Fruit fly (Drosophila melanogaster) whole organism, embryonic: ENCODE results near the gene Vdup1.

Experiments
- B-H2 ChIP-seq: fragments of 200-800 bp; sonication (Bioruptor generic); optimal IDR thresholded peaks from 2 replicates; lab custom pipeline; 2018; ENCODE audit warnings: missing biosample characterization, mild to moderate bottlenecking, missing genetic modification characterization
- CG11560 ChIP-seq: fragments of 200-800 bp; sonication (Bioruptor generic); IDR thresholded peaks from 3 replicates; pipeline ENCODE4 v1.3.6; 2022; ENCODE audit warnings: missing biosample characterization, missing genetic modification characterization
- CG12769 ChIP-seq: fragments of 200-800 bp; sonication (Bioruptor generic); optimal IDR thresholded peaks from 2 replicates; lab custom pipeline; 2019; ENCODE audit warnings: missing biosample characterization, mild to moderate bottlenecking, missing genetic modification characterization, moderate library complexity
- CG14441 ChIP-seq: fragments of 200-800 bp; sonication (Bioruptor generic); IDR thresholded peaks from 2 replicates; pipeline ENCODE4 v1.3.6; 2022; ENCODE audit warnings: missing biosample characterization, missing genetic modification characterization
- CG15479 ChIP-seq: fragments of 200-800 bp; sonication (Bioruptor generic); optimal IDR thresholded peaks from 3 replicates; lab custom pipeline; 2019; ENCODE audit warnings: missing biosample characterization, mild to moderate bottlenecking, missing genetic modification characterization, moderate library complexity
- CG1603 ChIP-seq: fragments of 200-800 bp; sonication (Bioruptor generic); optimal IDR thresholded peaks from 2 replicates; lab custom pipeline; 2019; ENCODE audit warnings: missing biosample characterization, mild to moderate bottlenecking, missing genetic modification characterization, moderate library complexity
- CG17385 ChIP-seq: fragments of 200-800 bp; sonication (Bioruptor generic); optimal IDR thresholded peaks from 3 replicates; lab custom pipeline; 2018; ENCODE audit warnings: missing biosample characterization, mild to moderate bottlenecking, missing genetic modification characterization
- CG17568 ChIP-seq: fragments of 200-800 bp; sonication (Bioruptor generic); optimal IDR thresholded peaks from 2 replicates; lab custom pipeline; 2018; ENCODE audit warnings: missing biosample characterization, mild to moderate bottlenecking, missing genetic modification characterization, moderate library complexity
- CG18599 ChIP-seq: fragments of 200-800 bp; sonication (Bioruptor generic); optimal IDR thresholded peaks from 3 replicates; lab custom pipeline; 2017; ENCODE audit warnings: missing biosample characterization, missing genetic modification characterization, mild to moderate bottlenecking, moderate library complexity, missing genetic modification reagents
- CG2678 ChIP-seq: fragments of 200-800 bp; sonication (Bioruptor generic); optimal IDR thresholded peaks from 3 replicates; lab custom pipeline; 2019; ENCODE audit warnings: missing biosample characterization, mild to moderate bottlenecking, missing genetic modification characterization, moderate library complexity
- CG3065 ChIP-seq: fragments of 200-800 bp; sonication (Bioruptor generic); optimal IDR thresholded peaks from 2 replicates; lab custom pipeline; 2016; ENCODE audit warnings: missing biosample characterization, missing genetic modification characterization
- CG34376 ChIP-seq: fragments of 200-800 bp; sonication (Bioruptor generic); optimal IDR thresholded peaks from 2 replicates; lab custom pipeline; 2018; ENCODE audit warnings: missing biosample characterization, mild to moderate bottlenecking, missing genetic modification characterization
- CG4404 ChIP-seq: fragments of 200-800 bp; sonication (Bioruptor generic); IDR thresholded peaks from 2 replicates; pipeline ENCODE4 v1.3.6; 2022; ENCODE audit warnings: missing biosample characterization, missing genetic modification characterization
- CG7357 ChIP-seq: fragments of 200-800 bp; sonication (Bioruptor generic); IDR thresholded peaks from 3 replicates; pipeline ENCODE4 v1.3.6; 2022; ENCODE audit warnings: missing biosample characterization, missing genetic modification characterization
- CG7745 ChIP-seq: fragments of 200-800 bp; sonication (Bioruptor generic); optimal IDR thresholded peaks from 2 replicates; lab custom pipeline; 2018; ENCODE audit warnings: missing biosample characterization, mild to moderate bottlenecking, missing genetic modification characterization, moderate library complexity
- CG7987 ChIP-seq: fragments of 200-800 bp; sonication (Bioruptor generic); optimal IDR thresholded peaks from 2 replicates; lab custom pipeline; 2018; ENCODE audit warnings: missing biosample characterization, mild to moderate bottlenecking, missing genetic modification characterization, moderate library complexity
- CG8290 ChIP-seq, 3 experiments: fragments of 200-800 bp; sonication (Bioruptor generic); optimal IDR thresholded peaks; 2 replicates each; lab custom pipeline; 2016 to 2019; ENCODE audit warnings: missing biosample characterization in 3 of 3, missing genetic modification characterization in 3 of 3, mild to moderate bottlenecking in 2 of 3, moderate library complexity in 1 of 3
- E2f1 ChIP-seq: fragments of 200-800 bp; sonication (Bioruptor generic); IDR thresholded peaks from 2 replicates; pipeline ENCODE4 v1.3.6; 2022; ENCODE audit warnings: missing biosample characterization, missing genetic modification characterization
- GATAe ChIP-seq: fragments of 200-800 bp; sonication (Bioruptor generic); conservative IDR thresholded peaks from 2 replicates; pipeline ENCODE4 v1.3.6; 2022; ENCODE audit warnings: missing biosample characterization, missing genetic modification characterization
- Hmr ChIP-seq: fragments of 200-800 bp; sonication (Bioruptor generic); optimal IDR thresholded peaks from 3 replicates; lab custom pipeline; 2017; ENCODE audit warnings: mild to moderate bottlenecking, missing biosample characterization, missing genetic modification reagents, missing genetic modification characterization
- Med ChIP-seq: fragments of 200-800 bp; sonication (Bioruptor generic); peaks from one replicate; lab custom pipeline; 2016; ENCODE audit warnings: missing biosample characterization, missing genetic modification characterization, mild to moderate bottlenecking, inconsistent platforms, moderate library complexity
- NfI ChIP-seq: fragments of 200-800 bp; sonication (Bioruptor generic); optimal IDR thresholded peaks from 3 replicates; lab custom pipeline; 2018; ENCODE audit warnings: missing biosample characterization, mild to moderate bottlenecking, missing genetic modification characterization, moderate library complexity
- Oaz ChIP-seq: fragments of 200-800 bp; sonication (Bioruptor generic); IDR thresholded peaks from 2 replicates; pipeline ENCODE4 v1.3.6; 2022; ENCODE audit warnings: missing biosample characterization, missing genetic modification characterization
- Pdp1 ChIP-seq, 2 experiments: fragments of 200-800 bp; sonication (Bioruptor generic); optimal IDR thresholded peaks; 3 replicates each; lab custom pipeline; 2016; ENCODE audit warnings: missing biosample characterization in 2 of 2, missing genetic modification characterization in 2 of 2, mild to moderate bottlenecking in 1 of 2, moderate library complexity in 1 of 2
- Ptx1 ChIP-seq: fragments of 200-800 bp; sonication (Bioruptor generic); IDR thresholded peaks from 2 replicates; pipeline ENCODE4 v1.3.6; 2022; ENCODE audit warnings: missing biosample characterization, missing genetic modification characterization
- Side ChIP-seq: fragments of 200-800 bp; sonication (Bioruptor generic); optimal IDR thresholded peaks from 2 replicates; lab custom pipeline; 2016; ENCODE audit warnings: missing biosample characterization, missing genetic modification characterization
- aop ChIP-seq: fragments of 200-800 bp; sonication (Bioruptor generic); IDR thresholded peaks from 2 replicates; pipeline ENCODE4 v1.3.6; 2022; ENCODE audit warnings: missing biosample characterization, missing genetic modification characterization
- ara ChIP-seq: fragments of 200-800 bp; sonication (Bioruptor generic); IDR thresholded peaks from 2 replicates; pipeline ENCODE4 v1.3.6; 2022; ENCODE audit warnings: missing biosample characterization, missing genetic modification characterization
- cas ChIP-seq: fragments of 200-800 bp; sonication (Bioruptor generic); IDR thresholded peaks from 2 replicates; pipeline ENCODE4 v1.3.6; 2022; ENCODE audit warnings: missing biosample characterization, missing genetic modification characterization
- caup ChIP-seq: fragments of 200-800 bp; sonication (Bioruptor generic); optimal IDR thresholded peaks from 3 replicates; lab custom pipeline; 2017; ENCODE audit warnings: missing biosample characterization, mild to moderate bottlenecking, missing genetic modification characterization, moderate library complexity; ENCODE audit not compliant: severe bottlenecking
- chif ChIP-seq, 2 experiments: fragments of 200-800 bp; sonication (Bioruptor generic); optimal IDR thresholded peaks; 3 replicates each; lab custom pipeline; 2016; ENCODE audit warnings: missing biosample characterization in 2 of 2, missing genetic modification characterization in 2 of 2
- corto ChIP-seq: fragments of 200-800 bp; sonication (Bioruptor generic); optimal IDR thresholded peaks from 2 replicates; lab custom pipeline; 2016; ENCODE audit warnings: missing biosample characterization, mild to moderate bottlenecking, missing genetic modification characterization, moderate library complexity
- hbn ChIP-seq: fragments of 200-800 bp; sonication (Bioruptor generic); IDR thresholded peaks from 2 replicates; pipeline ENCODE4 v1.3.6; 2022; ENCODE audit warnings: missing biosample characterization, missing genetic modification characterization; ENCODE audit not compliant: partially characterized antibody
- inv ChIP-seq: fragments of 200-800 bp; sonication (Bioruptor generic); IDR thresholded peaks from 2 replicates; pipeline ENCODE4 v1.3.6; 2022; ENCODE audit warnings: missing biosample characterization, missing genetic modification characterization; ENCODE audit not compliant: partially characterized antibody
- lab ChIP-seq: fragments of 200-800 bp; sonication (Bioruptor generic); optimal IDR thresholded peaks from 3 replicates; lab custom pipeline; 2017; ENCODE audit warnings: missing biosample characterization, missing genetic modification characterization, mild to moderate bottlenecking, moderate library complexity, missing genetic modification reagents
- nau ChIP-seq: fragments of 200-800 bp; sonication (Bioruptor generic); optimal IDR thresholded peaks from 3 replicates; lab custom pipeline; 2017; ENCODE audit warnings: missing biosample characterization, mild to moderate bottlenecking, missing genetic modification characterization, missing genetic modification reagents
- p53 ChIP-seq: fragments of 200-800 bp; sonication (Bioruptor generic); optimal IDR thresholded peaks from 2 replicates; lab custom pipeline; 2016; ENCODE audit warnings: missing biosample characterization, missing genetic modification characterization
- peb ChIP-seq: fragments of 200-800 bp; sonication (Bioruptor generic); IDR thresholded peaks from 2 replicates; pipeline ENCODE4 v1.3.6; 2022; ENCODE audit warnings: missing biosample characterization, missing genetic modification characterization
- sd ChIP-seq: fragments of 200-800 bp; sonication (Bioruptor generic); optimal IDR thresholded peaks from 3 replicates; lab custom pipeline; 2018; ENCODE audit warnings: missing biosample characterization, mild to moderate bottlenecking, missing genetic modification characterization, moderate library complexity
- so ChIP-seq: fragments of 200-800 bp; sonication (Bioruptor generic); IDR thresholded peaks from 3 replicates; pipeline ENCODE4 v1.3.6; 2022; ENCODE audit warnings: missing biosample characterization, missing genetic modification characterization
- sug ChIP-seq: fragments of 200-800 bp; optimal IDR thresholded peaks from 2 replicates; lab custom pipeline; 2019; ENCODE audit warnings: missing biosample characterization, mild to moderate bottlenecking, missing genetic modification characterization, moderate library complexity
- zfh1 ChIP-seq: fragments of 200-800 bp; sonication (Bioruptor generic); IDR thresholded peaks from 3 replicates; pipeline ENCODE4 v1.3.6; 2022; ENCODE audit warnings: missing biosample characterization, missing genetic modification characterization

Vdup1 gene

DNA sequence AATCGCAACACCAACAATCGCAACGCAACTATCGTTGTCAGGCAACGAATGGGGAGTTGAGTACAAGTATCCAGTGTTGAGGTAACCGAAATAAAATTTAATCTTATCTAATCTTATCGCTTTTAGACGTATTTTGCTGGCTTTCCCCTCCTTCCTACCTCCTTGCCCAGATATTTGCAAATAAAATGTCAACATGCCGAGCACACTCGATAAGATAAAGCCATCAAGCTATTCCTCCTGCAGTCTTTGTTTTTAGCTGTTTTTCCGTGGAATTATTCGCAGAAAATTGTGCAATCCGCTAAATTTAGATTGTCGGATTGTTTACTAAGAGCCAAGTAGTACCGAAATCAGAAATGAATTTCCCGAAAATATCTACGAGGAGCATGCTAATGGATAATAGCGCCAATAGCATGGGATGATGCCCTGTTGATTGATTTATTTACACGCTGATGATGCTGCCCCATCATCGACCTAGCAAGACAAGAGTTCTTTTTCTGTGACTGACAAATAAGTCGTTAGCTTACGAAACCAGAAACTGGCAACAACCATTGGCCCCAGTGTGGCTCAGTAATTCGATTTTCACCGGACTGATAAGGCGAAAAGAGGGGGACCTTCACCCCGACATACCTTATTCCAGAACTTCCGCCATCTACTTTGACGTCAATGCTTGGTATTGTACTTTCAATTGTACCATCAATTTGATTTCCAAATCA lies 22.0 kb downstream of the Vdup1 start (continued):
- TF ChIP-seq NfI (no peak), B-H2 (GFP tag; lab: Kevin White, UChicago) (peak; percentile 12), CG7357 (no peak), CG17385 (GFP tag; lab: Kevin White, UChicago) (peak; percentile 8), chif (GFP tag; optimal IDR thresholded peaks at IDR 0.05; lab: Kevin White, UChicago) (no peak), CG4404 (GFP tag; lab: Robert Waterston, UW) (no peak), p53 (GFP tag; lab: Kevin White, UChicago) (no peak), CG15479 (GFP tag; lab: Kevin White, UChicago) (peak; percentile 10), inv (GFP tag; lab: Robert Waterston, UW) (no peak), so (GFP tag; lab: Robert Waterston, UW) (0 out of 3 replicates have a peak, but pooled peaks have one; percentile 16), CG11560 (no peak), CG12769 (tag; lab: Kevin White, UChicago) (peak; percentile 12), zfh1 (0 out of 3 replicates have a peak, but pooled peaks have one; percentile 6), E2f1 (GFP tag; lab: Robert Waterston, UW) (0 out of 2 replicates have a peak, but pooled peaks have one; percentile 9), GATAe (GFP tag; lab: Robert Waterston, UW) (peak; percentile 100), Oaz (GFP tag; lab: Robert Waterston, UW) (no peak), Pdp1 (GFP tag; optimal IDR thresholded peaks at IDR 0.05; lab: Kevin White, UChicago) (peak in 1 of 2 experiments; percentile 77), CG7745 (tag; lab: Kevin White, UChicago) (no peak), CG1603 (tag; lab: Kevin White, UChicago) (no peak), CG17568 (peak; percentile 1), CG8290 (GFP tag; optimal IDR thresholded peaks at IDR 0.05; lab: Kevin White, UChicago) (no peak), CG8290 (tag; optimal IDR thresholded peaks at IDR 0.05; lab: Kevin White, UChicago) (peak in 1 of 2 experiments; percentile 47), CG34376 (GFP tag; lab: Kevin White, UChicago) (peak; percentile 72), CG3065 (GFP tag; lab: Kevin White, UChicago) (no peak), lab (peak; percentile 38), hbn (GFP tag; lab: Robert Waterston, UW) (no peak), sug (tag; lab: Kevin White, UChicago) (peak; percentile 49), Hmr (GFP tag; lab: Kevin White, UChicago) (peak; percentile 47), aop (GFP tag; lab: Robert Waterston, UW) (no peak), CG2678 (tag; lab: Kevin White, UChicago) (peak; percentile 14), sd (tag; lab: Kevin White, UChicago) (peak; percentile 98), cas (GFP tag; lab: Robert Waterston, UW) (no peak), corto (peak; percentile 32), CG18599 (GFP tag; lab: Kevin White, UChicago) (peak; percentile 7), nau (GFP tag; lab: Kevin White, UChicago) (no peak), ara (no peak), Ptx1 (GFP tag; lab: Robert Waterston, UW) (no peak), Side (no peak), Med (GFP tag; lab: Kevin White, UChicago) (peak; percentile 62), peb (no peak), CG7987 (peak; percentile 28), caup (GFP tag; lab: Kevin White, UChicago) (peak; percentile 63), CG14441 (GFP tag; lab: Robert Waterston, UW) (peak; percentile 40)
